Fruit fly (Drosophila melanogaster) whole organism, pupa: ENCODE results near the gene CG43935.

Experiments used
- CG13204 ChIP-seq: fragments of 200-800 bp; sonication (Bioruptor generic); optimal IDR thresholded peaks from 2 replicates; lab custom pipeline; 2018; ENCODE audit warnings: missing biosample characterization, mild to moderate bottlenecking, missing genetic modification characterization, moderate library complexity
- CG15710 ChIP-seq: fragments of 200-800 bp; sonication (Bioruptor generic); optimal IDR thresholded peaks from 2 replicates; lab custom pipeline; 2018; ENCODE audit warnings: missing biosample characterization, mild to moderate bottlenecking, missing genetic modification characterization, moderate library complexity
- CG34367 ChIP-seq: fragments of 200-800 bp; sonication (Bioruptor generic); optimal IDR thresholded peaks from 2 replicates; lab custom pipeline; 2018; ENCODE audit warnings: missing biosample characterization, mild to moderate bottlenecking, missing genetic modification characterization
- CG8159 ChIP-seq: fragments of 200-800 bp; sonication (Bioruptor generic); optimal IDR thresholded peaks from 3 replicates; lab custom pipeline; 2018; ENCODE audit warnings: missing biosample characterization, mild to moderate bottlenecking, missing genetic modification characterization, moderate library complexity
- CG8301 ChIP-seq: fragments of 200-800 bp; sonication (Bioruptor generic); optimal IDR thresholded peaks from 2 replicates; lab custom pipeline; 2018; ENCODE audit warnings: missing biosample characterization, mild to moderate bottlenecking, missing genetic modification characterization
- CG9948 ChIP-seq: fragments of 200-800 bp; sonication (Bioruptor generic); optimal IDR thresholded peaks from 2 replicates; lab custom pipeline; 2018; ENCODE audit warnings: missing biosample characterization, mild to moderate bottlenecking, missing genetic modification characterization, moderate library complexity
- Ets98B ChIP-seq: fragments of 200-800 bp; sonication (Bioruptor generic); IDR thresholded peaks from 2 replicates; pipeline ENCODE4 v1.3.6; 2022; ENCODE audit warnings: missing biosample characterization, missing genetic modification characterization
- Pif1B ChIP-seq: fragments of 200-800 bp; sonication (Bioruptor generic); optimal IDR thresholded peaks from 3 replicates; lab custom pipeline; 2016; ENCODE audit warnings: missing biosample characterization, missing genetic modification characterization
- rn ChIP-seq: fragments of 200-800 bp; sonication (Bioruptor generic); IDR thresholded peaks from 2 replicates; pipeline ENCODE4 v1.3.6; 2022; ENCODE audit warnings: missing biosample characterization, missing genetic modification characterization

dm6 chr3R:27075694-27076093, 10.5 kb downstream of the CG43935 start, which contains the start of gene CG14257:
- TF ChIP-seq rn (GFP tag; lab: Robert Waterston, UW) (no peak), CG8159 (no peak), Pif1B (no peak), CG8301 (tag; lab: Kevin White, UChicago) (no peak), CG34367 (tag; lab: Kevin White, UChicago) (no peak), CG13204 (GFP tag; lab: Kevin White, UChicago) (no peak), Ets98B (GFP tag; lab: Robert Waterston, UW) (no peak; the same call in 1 of the 2 replicates), CG15710 (tag; lab: Kevin White, UChicago) (no peak), CG9948 (no peak)
